Fruit fly (Drosophila melanogaster): ENCODE measurements around the gene Cyp4d2.

DNA sequence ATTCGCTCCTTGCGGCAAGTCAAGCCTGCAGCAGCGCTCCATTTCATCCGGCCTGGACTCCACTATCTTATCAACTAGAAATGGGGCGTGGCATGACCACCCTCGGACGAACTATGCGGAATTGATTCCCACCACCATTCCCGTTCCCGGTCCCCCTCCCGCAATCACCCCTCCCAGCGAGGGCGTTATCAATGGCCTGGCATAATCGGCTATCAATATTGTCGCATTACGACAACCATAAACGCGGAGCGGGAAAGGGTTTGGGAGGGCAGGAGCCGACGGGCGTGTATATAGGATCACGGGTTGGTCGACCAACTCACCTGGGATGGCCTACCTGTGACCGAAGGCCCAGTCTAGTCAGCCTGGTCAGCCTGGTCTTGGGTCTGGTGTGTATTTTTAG lies 17.4 kb downstream of the Cyp4d2 start:
- TF ChIP-seq pad (GFP tag; optimal IDR thresholded peaks at IDR 0.05) = no peak
- TF ChIP-seq kay (GFP tag; ENCODE audit: borderline replicate concordance) = no peak
- TF ChIP-seq Clk (GFP tag; optimal IDR thresholded peaks at IDR 0.05) = no peak
- TF ChIP-seq CG33017 (tag; optimal IDR thresholded peaks at IDR 0.05) = no peak
- TF ChIP-seq cnc (optimal IDR thresholded peaks at IDR 0.05) = no peak

Data from whole organism, adult.